Worm (Caenorhabditis elegans) whole organism, mixed stage, embryonic: ENCODE data around the gene syg-1.

Source experiments
- M03D4.4 ChIP-seq: sonication (generic microtip); optimal IDR thresholded peaks from 2 replicates; lab custom pipeline; 2017; ENCODE audit warnings: mild to moderate bottlenecking, missing genetic modification characterization, missing compliant biosample characterization
- bed-3 ChIP-seq: fragments of 200-800 bp; sonication (Bioruptor generic); optimal IDR thresholded peaks from 3 replicates; lab custom pipeline; 2018; ENCODE audit warnings: mild to moderate bottlenecking, missing genetic modification characterization, moderate library complexity, missing compliant biosample characterization
- blmp-1 ChIP-seq: fragments of 150-350 bp; optimal IDR thresholded peaks from 2 replicates; lab custom pipeline; 2014; ENCODE audit warnings: missing biosample characterization, missing genetic modification characterization
- ceh-39 ChIP-seq: fragments of 150-350 bp; optimal IDR thresholded peaks from 2 replicates; lab custom pipeline; 2014; ENCODE audit warnings: missing biosample characterization, missing genetic modification characterization
- ceh-43 ChIP-seq: fragments of 200-800 bp; sonication (Bioruptor generic); optimal IDR thresholded peaks from 2 replicates; lab custom pipeline; 2018; ENCODE audit warnings: mild to moderate bottlenecking, missing genetic modification characterization, moderate library complexity, missing compliant biosample characterization
- ceh-83 ChIP-seq: fragments of 200-800 bp; sonication (Bioruptor generic); optimal IDR thresholded peaks from 2 replicates; lab custom pipeline; 2018; ENCODE audit warnings: mild to moderate bottlenecking, missing genetic modification characterization, missing compliant biosample characterization
- ces-1 ChIP-seq: fragments of 150-350 bp; optimal IDR thresholded peaks from 2 replicates; lab custom pipeline; 2014; ENCODE audit warnings: missing biosample characterization, missing genetic modification reagents, missing genetic modification characterization
- cnd-1 ChIP-seq: fragments of 200-800 bp; sonication (Bioruptor generic); optimal IDR thresholded peaks from 2 replicates; lab custom pipeline; 2018; ENCODE audit warnings: mild to moderate bottlenecking, missing genetic modification characterization, missing compliant biosample characterization
- drap-1 ChIP-seq: fragments of 200-800 bp; sonication (Bioruptor generic); optimal IDR thresholded peaks from 3 replicates; lab custom pipeline; 2018; ENCODE audit warnings: mild to moderate bottlenecking, missing genetic modification characterization, missing compliant biosample characterization
- elt-1 ChIP-seq: sonication (generic microtip); optimal IDR thresholded peaks from 2 replicates; lab custom pipeline; 2017; ENCODE audit warnings: missing genetic modification characterization, mild to moderate bottlenecking, missing compliant biosample characterization, antibody characterized with exemption, moderate library complexity, borderline replicate concordance; ENCODE audit not compliant: insufficient read depth
- elt-3 ChIP-seq: fragments of 150-350 bp; optimal IDR thresholded peaks from 2 replicates; lab custom pipeline; 2014; ENCODE audit warnings: missing biosample characterization, missing genetic modification characterization
- flh-1 ChIP-seq: fragments of 200-800 bp; sonication (Bioruptor generic); optimal IDR thresholded peaks from 2 replicates; lab custom pipeline; 2018; ENCODE audit warnings: mild to moderate bottlenecking, missing genetic modification characterization, moderate library complexity, missing compliant biosample characterization
- ham-2 ChIP-seq: fragments of 200-800 bp; sonication (Bioruptor generic); optimal IDR thresholded peaks from 2 replicates; lab custom pipeline; 2018; ENCODE audit warnings: mild to moderate bottlenecking, missing genetic modification characterization, missing compliant biosample characterization
- hlh-1 ChIP-seq: fragments of 150-350 bp; optimal IDR thresholded peaks from 2 replicates; lab custom pipeline; 2014; ENCODE audit warnings: missing biosample characterization, missing genetic modification reagents, missing genetic modification characterization
- lin-13 ChIP-seq: fragments of 150-350 bp; optimal IDR thresholded peaks from 2 replicates; lab custom pipeline; 2014; ENCODE audit warnings: missing biosample characterization, missing genetic modification characterization
- lin-32 ChIP-seq: fragments of 200-800 bp; sonication (Bioruptor generic); optimal IDR thresholded peaks from 2 replicates; lab custom pipeline; 2018; ENCODE audit warnings: mild to moderate bottlenecking, missing genetic modification characterization, missing compliant biosample characterization
- lsy-2 ChIP-seq: fragments of 150-350 bp; optimal IDR thresholded peaks from 2 replicates; lab custom pipeline; 2014; ENCODE audit warnings: missing biosample characterization, missing genetic modification characterization
- mab-5 ChIP-seq: fragments of 150-350 bp; optimal IDR thresholded peaks from 2 replicates; lab custom pipeline; 2014; ENCODE audit warnings: missing biosample characterization, missing genetic modification characterization
- mep-1 ChIP-seq: fragments of 150-350 bp; optimal IDR thresholded peaks from 2 replicates; lab custom pipeline; 2017; ENCODE audit warnings: missing biosample characterization, missing genetic modification reagents, missing genetic modification characterization, inconsistent platforms
- mls-2 ChIP-seq: sonication (generic microtip); optimal IDR thresholded peaks from 2 replicates; lab custom pipeline; 2016; ENCODE audit warnings: mild to moderate bottlenecking, missing genetic modification characterization, moderate library complexity, missing compliant biosample characterization
- nhr-12 ChIP-seq: fragments of 150-350 bp; optimal IDR thresholded peaks from 2 replicates; lab custom pipeline; 2014; ENCODE audit warnings: missing biosample characterization, missing genetic modification characterization
- nhr-2 ChIP-seq: fragments of 150-350 bp; optimal IDR thresholded peaks from 2 replicates; lab custom pipeline; 2014; ENCODE audit warnings: missing biosample characterization, missing genetic modification characterization
- nhr-237 ChIP-seq: fragments of 150-350 bp; optimal IDR thresholded peaks from 2 replicates; lab custom pipeline; 2014; ENCODE audit warnings: missing biosample characterization, missing genetic modification characterization
- nhr-28 ChIP-seq: fragments of 150-350 bp; optimal IDR thresholded peaks from 2 replicates; lab custom pipeline; 2014; ENCODE audit warnings: missing biosample characterization, missing genetic modification characterization
- nhr-76 ChIP-seq: sonication (generic microtip); optimal IDR thresholded peaks from 2 replicates; lab custom pipeline; 2017; ENCODE audit warnings: missing biosample characterization, missing genetic modification characterization
- pha-4 ChIP-seq: fragments of 150-350 bp; optimal IDR thresholded peaks from 2 replicates; lab custom pipeline; 2018; ENCODE audit warnings: missing biosample characterization, missing genetic modification reagents, missing genetic modification characterization
- sem-2 ChIP-seq: fragments of 200-800 bp; sonication (Bioruptor generic); optimal IDR thresholded peaks from 2 replicates; lab custom pipeline; 2018; ENCODE audit warnings: mild to moderate bottlenecking, missing genetic modification characterization, missing compliant biosample characterization
- snpc-4 ChIP-seq: fragments of 150-350 bp; optimal IDR thresholded peaks from 2 replicates; lab custom pipeline; 2014; ENCODE audit warnings: missing biosample characterization, missing genetic modification characterization
- sptf-1 ChIP-seq: sonication (generic microtip); optimal IDR thresholded peaks from 2 replicates; lab custom pipeline; 2017; ENCODE audit warnings: mild to moderate bottlenecking, missing genetic modification characterization, moderate library complexity, missing compliant biosample characterization
- tbx-8 ChIP-seq: fragments of 200-800 bp; sonication (Bioruptor generic); optimal IDR thresholded peaks from 2 replicates; lab custom pipeline; 2018; ENCODE audit warnings: mild to moderate bottlenecking, missing genetic modification characterization, moderate library complexity, missing compliant biosample characterization
- unc-120 ChIP-seq: sonication (generic microtip); optimal IDR thresholded peaks from 2 replicates; lab custom pipeline; 2017; ENCODE audit warnings: missing genetic modification characterization, missing compliant biosample characterization; ENCODE audit not compliant: poor library complexity, severe bottlenecking
- unc-39 ChIP-seq: fragments of 150-350 bp; optimal IDR thresholded peaks from 2 replicates; lab custom pipeline; 2014; ENCODE audit warnings: missing biosample characterization, missing genetic modification characterization
- unc-62 ChIP-seq: fragments of 150-350 bp; optimal IDR thresholded peaks from 2 replicates; lab custom pipeline; 2014; ENCODE audit warnings: missing biosample characterization, missing genetic modification reagents, missing genetic modification characterization
- zip-8 ChIP-seq: fragments of 150-350 bp; optimal IDR thresholded peaks from 2 replicates; lab custom pipeline; 2014; ENCODE audit warnings: missing biosample characterization, missing genetic modification characterization
- ztf-11 ChIP-seq: fragments of 150-350 bp; optimal IDR thresholded peaks from 2 replicates; lab custom pipeline; 2014; ENCODE audit warnings: missing biosample characterization, missing genetic modification characterization

syg-1 gene

DNA sequence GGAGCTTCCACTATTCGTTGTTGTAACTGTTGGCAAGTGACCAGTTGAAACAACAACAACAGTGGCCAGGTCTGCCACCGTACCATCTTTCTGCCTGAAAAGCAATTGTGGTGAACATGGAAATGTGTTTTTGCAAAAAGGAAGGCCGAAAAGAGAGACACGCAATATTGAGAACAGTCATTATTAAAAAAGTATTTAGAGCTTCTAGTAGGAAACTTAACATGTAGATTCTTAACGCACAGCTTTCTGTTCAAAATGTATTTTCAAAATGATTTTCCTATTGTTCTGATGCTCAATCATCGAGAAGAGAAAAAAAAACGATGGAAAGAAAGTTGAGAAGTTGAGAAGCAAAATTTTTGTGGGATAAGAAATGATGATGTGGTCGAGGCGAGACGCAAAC, at the start of gene syg-1:
TSS of gene syg-1 (minus strand) at position 101 of the 400 bp plus-strand sequence.
- TF ChIP-seq mep-1: no peak
- no peak for TF ChIP-seq nhr-12
- TF ChIP-seq unc-62 (GFP tag; lab: Kevin White, UChicago): no peak

DNA sequence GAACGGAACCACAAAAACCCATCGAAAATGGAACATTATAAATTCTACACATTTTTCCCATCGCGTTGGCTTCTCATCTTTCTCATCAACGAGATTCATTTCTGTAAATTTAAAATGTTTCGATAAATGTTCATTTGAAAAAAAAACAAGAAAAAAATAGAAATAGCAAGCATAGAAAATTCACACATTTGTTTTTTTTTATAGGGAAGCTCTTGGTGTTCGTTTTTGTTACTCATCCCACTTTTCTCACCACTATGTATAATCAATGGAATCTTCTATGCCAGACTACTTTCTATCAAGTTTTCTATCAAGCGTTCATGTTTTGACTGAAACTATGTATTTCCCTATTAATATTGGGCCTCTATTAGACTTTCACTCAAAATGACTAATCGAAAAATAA, 48.9 kb upstream of the syg-1 start, which contains the start of gene dhcr-24:
TSS of gene dhcr-24 (minus strand) at position 101 of the 400 bp plus-strand sequence.
- TF ChIP-seq unc-39 (tag; lab: Kevin White, UChicago) (no peak), zip-8 (tag; lab: Kevin White, UChicago) (no peak), nhr-76 (tag; lab: Kevin White, UChicago) (no peak), M03D4.4 (tag; lab: Kevin White, UChicago) (no peak), unc-62 (GFP tag; lab: Kevin White, UChicago) (no peak), sptf-1 (tag; lab: Kevin White, UChicago) (no peak), elt-3 (no peak)

DNA sequence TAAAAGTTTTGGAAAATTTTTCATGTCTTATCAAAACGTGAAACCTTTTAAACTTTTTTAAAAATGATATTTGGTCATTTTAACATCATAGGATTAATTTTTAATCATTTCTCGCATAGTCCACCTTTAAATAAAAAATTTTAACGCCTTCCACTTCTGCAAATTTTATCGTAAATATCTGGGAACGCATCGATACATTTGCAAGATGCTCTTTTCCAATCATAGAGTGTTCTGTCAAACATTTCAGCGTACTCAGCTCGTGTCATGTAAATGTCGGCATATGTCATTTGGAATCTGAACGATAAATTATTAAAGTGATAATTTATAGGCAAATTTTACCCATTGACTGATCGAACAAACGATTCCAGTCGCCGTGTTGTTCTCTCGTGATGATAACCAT, 44.9 kb upstream of the syg-1 start, which contains the start of gene F52H2.5:
TSS of gene F52H2.5 (minus strand) at position 101 of the 400 bp plus-strand sequence.
- TF ChIP-seq lin-32: no peak
- TF ChIP-seq snpc-4 (tag; lab: Kevin White, UChicago): no peak
- no peak for TF ChIP-seq unc-120
- TF ChIP-seq sptf-1 (tag; lab: Kevin White, UChicago): no peak
- no peak for TF ChIP-seq ces-1 (GFP tag; lab: Kevin White, UChicago)
- TF ChIP-seq mls-2 (tag; lab: Kevin White, UChicago): no peak
- TF ChIP-seq bed-3 (GFP tag; lab: Kevin White, UChicago): no peak
- no peak for TF ChIP-seq ceh-43
- no peak for TF ChIP-seq hlh-1 (tag; lab: Kevin White, UChicago)
- TF ChIP-seq drap-1 (GFP tag; lab: Kevin White, UChicago): no peak

DNA sequence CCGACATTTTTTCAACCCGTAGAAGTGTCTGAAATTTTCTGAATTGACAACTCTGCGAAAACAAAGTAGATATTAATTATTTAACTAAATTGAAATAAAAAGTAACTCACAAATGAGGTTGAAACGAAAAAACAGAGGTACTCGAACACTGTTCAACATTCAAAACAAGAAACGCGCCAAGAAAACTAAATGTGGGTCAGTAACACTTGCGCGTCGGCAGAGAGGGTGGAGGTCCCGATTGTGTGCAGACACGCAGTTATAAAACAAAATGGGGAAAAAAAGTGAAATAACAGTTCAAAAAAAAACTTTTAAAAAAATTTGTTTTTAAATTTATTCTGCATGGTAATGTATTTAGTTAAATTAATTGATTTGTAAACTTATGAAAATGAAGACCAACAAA, 44.3 kb upstream of the syg-1 start:
- TF ChIP-seq pha-4: no peak
- no peak for TF ChIP-seq bed-3 (GFP tag; lab: Kevin White, UChicago)
- TF ChIP-seq hlh-1 (tag; lab: Kevin White, UChicago): peak; percentile 33
- TF ChIP-seq, all 35 proteins: peak for 1

DNA sequence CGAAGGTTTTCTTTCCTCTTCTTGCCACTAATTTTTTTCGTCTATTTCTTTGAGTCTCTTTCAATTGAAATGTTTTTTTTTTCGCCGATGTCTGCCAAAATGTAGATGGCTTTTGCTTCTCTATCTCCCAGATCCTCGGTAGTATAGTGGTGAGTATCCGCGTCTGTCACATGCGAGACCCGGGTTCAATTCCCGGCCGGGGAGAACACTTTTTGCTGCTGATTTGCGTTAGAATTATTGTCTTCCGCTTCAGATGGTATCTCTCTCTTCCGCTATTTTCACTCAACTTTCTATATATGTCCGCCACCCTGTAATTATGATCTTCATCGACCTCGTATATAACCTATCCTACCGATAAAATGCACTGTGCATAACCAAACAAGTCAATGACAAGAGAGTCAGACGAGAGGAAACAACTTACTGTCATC, 38.3 kb upstream of the syg-1 start:
- TF ChIP-seq ceh-39 (tag; lab: Kevin White, UChicago) (no peak), nhr-76 (tag; lab: Kevin White, UChicago) (no peak), mab-5 (tag; lab: Kevin White, UChicago) (no peak), lin-13 (no peak), mls-2 (tag; lab: Kevin White, UChicago) (peak; percentile 67), flh-1 (GFP tag; lab: Kevin White, UChicago) (peak; percentile 11), unc-39 (tag; lab: Kevin White, UChicago) (no peak), ztf-11 (tag; lab: Kevin White, UChicago) (no peak), ceh-83 (GFP tag; lab: Kevin White, UChicago) (peak; percentile 40), lsy-2 (tag; lab: Kevin White, UChicago) (no peak), nhr-2 (tag; lab: Kevin White, UChicago) (peak; percentile 72), hlh-1 (tag; lab: Kevin White, UChicago) (no peak), unc-62 (GFP tag; lab: Kevin White, UChicago) (peak; percentile 29), unc-120 (peak; percentile 62), drap-1 (GFP tag; lab: Kevin White, UChicago) (peak; percentile 61), zip-8 (tag; lab: Kevin White, UChicago) (no peak), nhr-237 (tag; lab: Kevin White, UChicago) (peak; percentile 12), bed-3 (GFP tag; lab: Kevin White, UChicago) (peak; percentile 36), lin-32 (no peak), M03D4.4 (tag; lab: Kevin White, UChicago) (no peak), snpc-4 (tag; lab: Kevin White, UChicago) (no peak), elt-3 (no peak), sptf-1 (tag; lab: Kevin White, UChicago) (peak; percentile 80), tbx-8 (GFP tag; lab: Kevin White, UChicago) (no peak), ham-2 (peak; percentile 73), nhr-12 (no peak), mep-1 (peak; percentile 25), pha-4 (no peak), sem-2 (GFP tag; lab: Kevin White, UChicago) (peak; percentile 18), ces-1 (GFP tag; lab: Kevin White, UChicago) (peak; percentile 22), nhr-28 (tag; lab: Kevin White, UChicago) (no peak), ceh-43 (peak; percentile 48), blmp-1 (tag; lab: Kevin White, UChicago) (peak; percentile 61), elt-1 (tag; lab: Kevin White, UChicago) (no peak), cnd-1 (tag; lab: Kevin White, UChicago) (peak; percentile 17)
